Worm (Caenorhabditis elegans) whole organism, L4 larva: ENCODE results near the gene C02G6.2.

Experiments used
- ama-1 ChIP-seq: fragments of 150-350 bp; optimal IDR thresholded peaks from 2 replicates; lab custom pipeline; 2014; ENCODE audit warnings: inconsistent platforms, mixed read lengths
- arid-1 ChIP-seq: fragments of 200-800 bp; sonication (Bioruptor generic); conservative IDR thresholded peaks from 2 replicates; pipeline ENCODE4 v1.3.6; 2022; ENCODE audit warnings: missing genetic modification reagents, missing genetic modification characterization, missing compliant biosample characterization
- daf-12 ChIP-seq: fragments of 150-350 bp; optimal IDR thresholded peaks from 2 replicates; lab custom pipeline; 2014; ENCODE audit warnings: missing biosample characterization, missing genetic modification reagents, missing genetic modification characterization
- daf-16 ChIP-seq, 3 experiments: sonication (generic microtip); optimal IDR thresholded peaks; 2 replicates each; lab custom pipeline; 2016 to 2017; ENCODE audit warnings: missing genetic modification characterization in 3 of 3, missing genetic modification reagents in 3 of 3, mild to moderate bottlenecking in 2 of 3, missing compliant biosample characterization in 2 of 3, missing biosample characterization in 1 of 3, moderate library complexity in 1 of 3
- hlh-30 ChIP-seq: sonication (generic microtip); optimal IDR thresholded peaks from 2 replicates; lab custom pipeline; 2017; ENCODE audit warnings: antibody characterized with exemption, mild to moderate bottlenecking, missing genetic modification characterization, missing compliant biosample characterization; ENCODE audit not compliant: insufficient read depth
- jun-1 ChIP-seq: fragments of 150-350 bp; optimal IDR thresholded peaks from 2 replicates; lab custom pipeline; 2014; ENCODE audit warnings: missing biosample characterization, missing genetic modification reagents, missing genetic modification characterization
- lir-3 ChIP-seq: sonication (generic microtip); optimal IDR thresholded peaks from 2 replicates; lab custom pipeline; 2016; ENCODE audit warnings: mild to moderate bottlenecking, missing genetic modification characterization, missing compliant biosample characterization
- lsy-2 ChIP-seq, 2 experiments: fragments of 150-350 bp in 1 of 2; sonication (generic microtip) in 1 of 2; optimal IDR thresholded peaks; 2 replicates each; lab custom pipeline; 2014 to 2017; ENCODE audit warnings: missing biosample characterization in 2 of 2, missing genetic modification characterization in 2 of 2
- mep-1 ChIP-seq: fragments of 150-350 bp; sonication (generic microtip); optimal IDR thresholded peaks from 3 replicates; lab custom pipeline; 2014; ENCODE audit warnings: missing biosample characterization, missing genetic modification characterization
- nhr-25 ChIP-seq: sonication (generic microtip); optimal IDR thresholded peaks from 2 replicates; lab custom pipeline; 2017; ENCODE audit warnings: missing genetic modification characterization, mild to moderate bottlenecking, missing compliant biosample characterization, antibody characterized with exemption, moderate library complexity, borderline replicate concordance; ENCODE audit not compliant: insufficient read depth
- nhr-77 ChIP-seq: fragments of 150-350 bp; optimal IDR thresholded peaks from 2 replicates; lab custom pipeline; 2014; ENCODE audit warnings: missing biosample characterization, missing genetic modification characterization
- unc-62 ChIP-seq, 3 experiments: fragments of 150-350 bp in 1 of 3; sonication (generic microtip); optimal IDR thresholded peaks in 2 of 3; peaks in 1 of 3; 1 replicate in 1 of 3; 2 replicates in 2 of 3; lab custom pipeline; 2014 to 2017; ENCODE audit warnings: missing biosample characterization in 3 of 3, missing genetic modification characterization in 3 of 3, missing genetic modification reagents in 3 of 3, missing genotype in 1 of 3
- ztf-11 ChIP-seq: fragments of 150-350 bp; optimal IDR thresholded peaks from 2 replicates; lab custom pipeline; 2014; ENCODE audit warnings: missing biosample characterization, missing genetic modification characterization

DNA sequence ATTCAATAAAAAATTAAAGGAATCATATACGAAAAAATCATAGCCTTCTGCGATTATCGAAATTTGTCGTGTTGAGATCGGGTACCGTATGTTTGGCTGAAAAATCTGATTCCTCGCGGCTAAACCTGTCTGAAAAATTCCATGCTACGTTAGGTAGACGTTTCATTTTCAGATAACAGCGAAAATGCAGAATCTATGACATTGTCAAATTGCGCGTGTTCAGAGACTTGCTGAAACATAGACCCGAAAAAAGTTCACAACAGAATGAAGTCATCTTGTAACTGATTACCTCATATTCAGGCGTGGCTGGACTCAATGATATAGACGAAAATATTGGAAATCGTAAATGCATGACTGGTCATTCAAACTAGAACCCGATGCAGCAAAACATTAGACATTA is 38.3 kb upstream of the C02G6.2 start, which contains the start of gene srh-76:
- no peak for TF ChIP-seq ztf-11
- TF ChIP-seq hlh-30 (tag; lab: Kevin White, UChicago), result no peak
- no peak for TF ChIP-seq jun-1 (tag; lab: Kevin White, UChicago)
- no peak for TF ChIP-seq mep-1 (tag; lab: Kevin White, UChicago)
- no peak for TF ChIP-seq daf-16 (GFP tag; optimal IDR thresholded peaks at IDR 0.05; lab: Kevin White, UChicago)
- TF ChIP-seq daf-16 (tag; optimal IDR thresholded peaks at IDR 0.05; lab: Kevin White, UChicago), result no peak
- TF ChIP-seq ama-1 (lab: Kevin White, UChicago), result no peak
- TF ChIP-seq arid-1, result no peak
- no peak for TF ChIP-seq nhr-25 (tag; lab: Kevin White, UChicago)
- TF ChIP-seq lsy-2 (tag; optimal IDR thresholded peaks at IDR 0.05; lab: Kevin White, UChicago), result no peak
- TF ChIP-seq lir-3 (tag; lab: Kevin White, UChicago), result no peak
- no peak for TF ChIP-seq nhr-77
- no peak for TF ChIP-seq daf-12 (tag; lab: Kevin White, UChicago)
- no peak for TF ChIP-seq unc-62 (GFP tag; optimal IDR thresholded peaks at IDR 0.05 in 1 of 2; lab: Kevin White, UChicago)
- TF ChIP-seq unc-62 (tag; optimal IDR thresholded peaks at IDR 0.05; lab: Kevin White, UChicago), result no peak
